Worm (Caenorhabditis elegans) whole organism, L4/young adult: ENCODE results near the gene Y57G7A.11.

Source experiments
- W03F9.2 ChIP-seq: fragments of 150-350 bp; optimal IDR thresholded peaks from 2 replicates; lab custom pipeline; 2014; ENCODE audit warnings: missing biosample characterization, missing genetic modification characterization
- dao-5 ChIP-seq: sonication (generic microtip); optimal IDR thresholded peaks from 2 replicates; lab custom pipeline; 2016; ENCODE audit warnings: missing genotype, missing genetic modification characterization, moderate library complexity, missing compliant biosample characterization
- him-1 ChIP-seq: sonication (generic microtip); optimal IDR thresholded peaks from 2 replicates; lab custom pipeline; 2016; ENCODE audit warnings: missing genotype, missing genetic modification reagents, missing genetic modification characterization, missing compliant biosample characterization

ce11 chrII:1255637-1256036, 21.0 kb downstream of the Y57G7A.11 start, which contains the start of gene clec-119:
- TF ChIP-seq W03F9.2 (tag; lab: Kevin White, UChicago) (no peak), him-1 (tag; lab: Kevin White, UChicago) (no peak), dao-5 (no peak)
